Fruit fly (Drosophila melanogaster): Measurements from ENCODE around the gene CG31522.

The CG31522 gene

DNA sequence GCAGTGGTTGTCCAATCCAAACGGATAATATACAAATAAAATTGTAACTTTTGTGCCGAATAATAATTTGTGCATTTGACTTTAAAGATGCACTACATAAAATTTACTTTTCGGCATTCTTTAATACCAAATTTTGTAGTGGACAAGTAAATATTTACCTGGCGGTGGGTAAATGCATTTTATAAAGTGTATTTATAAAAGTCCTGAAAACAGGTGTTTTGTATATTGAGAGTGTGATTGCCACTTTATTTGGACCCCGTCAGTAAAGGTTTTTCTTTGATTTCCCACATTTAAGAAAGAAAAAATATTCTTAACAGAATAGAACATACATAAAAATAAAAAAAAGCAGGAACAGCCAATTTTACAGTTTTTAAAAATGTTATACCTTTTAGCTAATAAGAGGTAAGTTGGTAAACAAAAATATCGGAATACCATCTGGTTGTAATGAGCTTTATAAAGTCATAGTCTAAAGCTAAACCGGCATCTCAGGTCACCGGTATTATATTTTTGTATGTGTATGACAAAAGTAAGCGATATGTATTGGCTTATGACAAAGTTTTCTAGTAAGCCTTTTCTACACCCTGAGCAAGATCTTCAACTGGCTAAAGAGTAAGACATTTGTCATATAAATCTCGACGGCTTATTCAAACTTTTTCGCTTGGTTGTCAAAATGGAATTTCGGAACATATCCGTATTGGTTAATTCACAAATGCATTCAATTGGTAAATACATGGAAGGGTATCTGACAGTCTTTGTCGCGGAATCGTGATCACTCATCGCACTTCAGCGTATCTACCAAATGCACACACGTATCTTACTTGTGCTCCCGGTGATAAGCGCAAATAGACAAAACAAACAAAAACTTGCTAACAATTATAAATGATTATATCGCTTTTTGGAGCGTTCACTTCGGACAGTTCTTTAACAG, 67.8 kb downstream of the CG31522 start (continued):
- peak; percentile 73 for TF ChIP-seq emc (GFP tag; optimal IDR thresholded peaks at IDR 0.05)
- TF ChIP-seq pb (GFP tag; optimal IDR thresholded peaks at IDR 0.05): peak; percentile 89
- TF ChIP-seq nmo (GFP tag; optimal IDR thresholded peaks at IDR 0.05): peak; percentile 93
- TF ChIP-seq CG34224 (GFP tag; IDR thresholded peaks at IDR 0.05; ENCODE audit: partially characterized antibody): no peak
- peak; percentile 90 for TF ChIP-seq org-1 (GFP tag; optimal IDR thresholded peaks at IDR 0.05)
- TF ChIP-seq Atf3 (GFP tag; optimal IDR thresholded peaks at IDR 0.05): peak; percentile 64
- peak; percentile 18 for TF ChIP-seq Hmx (GFP tag; optimal IDR thresholded peaks at IDR 0.05)
- no peak for TF ChIP-seq unc-4 (GFP tag; IDR thresholded peaks at IDR 0.05; ENCODE audit: partially characterized antibody)
- peak; percentile 74 for TF ChIP-seq CG8089 (GFP tag; optimal IDR thresholded peaks at IDR 0.05)
- TF ChIP-seq NC2β (GFP tag; optimal IDR thresholded peaks at IDR 0.05): peak; percentile 70
- TF ChIP-seq CG14965 (GFP tag; optimal IDR thresholded peaks at IDR 0.05; ENCODE audit: borderline replicate concordance): peak; percentile 54
- peak; percentile 53; the same call in 1 of the 2 replicates for TF ChIP-seq sens-2 (GFP tag; IDR thresholded peaks at IDR 0.05)
- peak; percentile 89 for TF ChIP-seq Dbx (GFP tag; IDR thresholded peaks at IDR 0.05)
- peak; percentile 91 for TF ChIP-seq CG11456 (GFP tag; IDR thresholded peaks at IDR 0.05)

DNA sequence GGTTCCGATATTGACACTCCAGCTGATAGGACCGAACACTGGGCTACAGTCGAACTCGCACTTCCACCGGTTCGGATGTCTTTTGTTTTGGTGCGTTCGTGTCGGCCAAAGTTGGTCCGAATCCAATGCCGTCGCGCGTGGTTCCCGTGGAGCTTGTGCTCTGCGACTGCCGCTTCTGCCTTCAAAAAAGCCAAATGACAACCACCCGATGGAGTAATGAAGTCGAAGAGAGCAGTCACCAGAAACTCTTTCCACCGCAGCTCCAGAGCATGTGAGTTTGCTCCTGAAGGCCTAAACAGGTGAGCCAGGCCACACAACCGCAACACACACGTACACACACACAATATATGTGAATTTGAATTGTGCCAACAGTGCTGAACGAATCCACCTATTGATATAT, 68.6 kb downstream of the CG31522 start, which contains the start of gene CG34112:
Gene CG34112 (minus strand): TSS at position 143 of the 400 bp plus-strand sequence.
- TF ChIP-seq tap (tag; optimal IDR thresholded peaks at IDR 0.05) (no peak), CG8290 (GFP tag; optimal IDR thresholded peaks at IDR 0.05) (no peak), CG8290 (tag; optimal IDR thresholded peaks at IDR 0.05) (peak in 1 of 2 experiments; percentile 33), ci (GFP tag; IDR thresholded peaks at IDR 0.05) (0 out of 3 replicates have a peak, but pooled peaks have one; percentile 34), hkb (optimal IDR thresholded peaks at IDR 0.05) (no peak), hkb (GFP tag; IDR thresholded peaks at IDR 0.05) (0 out of 2 replicates have a peak, but pooled peaks have one; percentile 13), Xrp1 (GFP tag; IDR thresholded peaks at IDR 0.05) (no peak), CG5180 (GFP tag; optimal IDR thresholded peaks at IDR 0.05) (peak; percentile 83), CG15514 (GFP tag; optimal IDR thresholded peaks at IDR 0.05) (peak; percentile 24), Med (GFP tag) (peak; percentile 57), CG10565 (GFP tag; optimal IDR thresholded peaks at IDR 0.05) (no peak), salm (tag; optimal IDR thresholded peaks at IDR 0.05) (no peak), Trl (optimal IDR thresholded peaks at IDR 0.05) (peak in 1 of 2 experiments; percentile 6), Trl (GFP tag; optimal IDR thresholded peaks at IDR 0.05) (no peak), CG12769 (tag; optimal IDR thresholded peaks at IDR 0.05) (peak; percentile 88), NFAT (GFP tag; IDR thresholded peaks at IDR 0.05) (peak; percentile 17; the same call in 1 of the 2 replicates), CG12659 (GFP tag; optimal IDR thresholded peaks at IDR 0.05) (no peak), ash1 (GFP tag; optimal IDR thresholded peaks at IDR 0.05) (no peak), cg (GFP tag; optimal IDR thresholded peaks at IDR 0.05) (peak; percentile 32), Sox100B (GFP tag; optimal IDR thresholded peaks at IDR 0.05) (no peak), CG3163 (GFP tag; optimal IDR thresholded peaks at IDR 0.05) (peak; percentile 17), Deaf1 (tag; optimal IDR thresholded peaks at IDR 0.05) (peak; percentile 78), vvl (GFP tag; IDR thresholded peaks at IDR 0.05) (0 out of 2 replicates have a peak, but pooled peaks have one; percentile 28), CG17359 (tag; optimal IDR thresholded peaks at IDR 0.05) (peak; percentile 1)
